Worm (Caenorhabditis elegans): Measurements from ENCODE around the gene srd-21.

DNA sequence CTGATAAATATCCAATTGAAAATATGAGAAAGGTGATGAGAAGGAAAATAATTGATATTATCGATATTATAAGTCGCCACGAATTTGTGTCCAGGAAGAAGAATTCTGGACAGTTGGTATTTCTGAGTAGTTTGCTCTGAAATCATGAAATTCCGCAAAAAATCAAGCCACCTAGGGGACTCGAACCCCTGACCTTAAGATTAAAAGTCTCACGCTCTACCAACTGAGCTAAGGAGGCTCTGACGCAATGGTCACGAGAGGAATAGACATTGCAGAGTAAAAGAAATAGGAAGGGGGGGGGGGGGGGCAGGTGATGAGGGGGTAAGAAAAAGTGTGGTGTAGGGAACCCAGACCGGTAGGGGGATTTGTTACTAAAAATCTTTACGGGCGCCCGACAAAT, 7.8 kb upstream of the srd-21 start:
- TF ChIP-seq flt-1 (GFP tag; IDR thresholded peaks at IDR 0.05) (peak; percentile 84), klf-2 (GFP tag; conservative IDR thresholded peaks at IDR 0.05) (no peak), ztf-29 (GFP tag; IDR thresholded peaks at IDR 0.05) (no peak), ref-1 (GFP tag; conservative IDR thresholded peaks at IDR 0.05) (peak; percentile 52; the same call in 1 of the 2 replicates), cog-1 (tag; optimal IDR thresholded peaks at IDR 0.05) (no peak), T22C8.4 (GFP tag; IDR thresholded peaks at IDR 0.05) (no peak), med-1 (GFP tag; optimal IDR thresholded peaks at IDR 0.05; ENCODE audit: insufficient read depth) (no peak)

All from whole organism, midembryonic.